Fruit fly (Drosophila melanogaster) whole organism, adult: ENCODE data around the gene CG13377.

Experiments used
- CG33017 ChIP-seq: fragments of 200-800 bp; sonication (Bioruptor generic); optimal IDR thresholded peaks from 2 replicates; lab custom pipeline; 2018; ENCODE audit warnings: missing biosample characterization, mild to moderate bottlenecking, missing genetic modification characterization, moderate library complexity
- cnc ChIP-seq, 2 experiments: fragments of >200 bp; optimal IDR thresholded peaks; 2 replicates each; lab custom pipeline; 2017
- ovo ChIP-seq: fragments of 200-800 bp; sonication (Bioruptor generic); optimal IDR thresholded peaks from 2 replicates; lab custom pipeline; 2016; ENCODE audit warnings: missing biosample characterization, missing genetic modification characterization
- toe ChIP-seq: fragments of 200-800 bp; sonication (Bioruptor generic); optimal IDR thresholded peaks from 2 replicates; lab custom pipeline; 2016; ENCODE audit warnings: missing biosample characterization, missing genetic modification characterization

DNA sequence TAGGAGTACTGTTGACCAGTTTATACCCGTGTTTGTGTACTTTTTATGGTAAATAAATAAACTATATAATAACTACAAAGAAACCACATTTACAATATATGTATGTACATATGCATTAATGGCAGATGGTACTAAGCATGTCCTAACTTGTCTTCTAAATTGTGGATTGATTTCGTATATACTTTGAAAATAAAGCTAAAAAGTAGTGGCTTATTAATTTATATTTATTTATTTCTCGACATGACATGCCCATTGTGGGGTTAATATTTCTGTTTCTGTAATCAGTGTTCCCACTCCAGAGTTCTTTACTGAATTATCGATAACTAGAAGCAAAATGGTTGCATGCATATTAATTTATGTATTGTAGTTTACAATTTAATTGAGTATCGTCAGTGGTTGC lies 8.4 kb downstream of the CG13377 start, which contains the start of gene cin:
- TF ChIP-seq toe (GFP tag; lab: Kevin White, UChicago), result no peak
- no peak for TF ChIP-seq cnc (optimal IDR thresholded peaks at IDR 0.05; lab: Kevin White, UChicago)
- peak; percentile 41 for TF ChIP-seq CG33017 (tag; lab: Kevin White, UChicago)
- no peak for TF ChIP-seq ovo (GFP tag; lab: Kevin White, UChicago)
